Worm (Caenorhabditis elegans) whole organism, young adult: Measurements from ENCODE around the gene F18A11.5.
"Not testable (repeated sequence)": the region's sequence is repeated elsewhere in the genome, so short reads cannot be mapped to it uniquely, and the experiment has no call there.

ENCODE experiments used
- B0035.1 ChIP-seq: sonication (generic microtip); optimal IDR thresholded peaks from 2 replicates; lab custom pipeline; 2016; ENCODE audit warnings: missing genetic modification characterization, mild to moderate bottlenecking, missing compliant biosample characterization, missing genotype, missing genetic modification reagents
- C06A6.2 ChIP-seq: fragments of 200-800 bp; sonication (Bioruptor generic); conservative IDR thresholded peaks from 2 replicates; pipeline ENCODE4 v1.3.6; 2022; ENCODE audit warnings: missing genetic modification characterization, missing compliant biosample characterization
- F39B2.1 ChIP-seq: fragments of 200-800 bp; sonication (Bioruptor generic); IDR thresholded peaks from 2 replicates; pipeline ENCODE4 v1.3.6; 2022; ENCODE audit warnings: missing genetic modification reagents, missing genetic modification characterization, missing compliant biosample characterization
- F52B5.7 ChIP-seq: sonication (generic microtip); optimal IDR thresholded peaks from 2 replicates; lab custom pipeline; 2016; ENCODE audit warnings: mild to moderate bottlenecking, missing genetic modification characterization, missing compliant biosample characterization
- K12H6.12 ChIP-seq: fragments of 200-800 bp; sonication (Bioruptor generic); optimal IDR thresholded peaks from 2 replicates; lab custom pipeline; 2018; ENCODE audit warnings: mild to moderate bottlenecking, missing genetic modification characterization, missing compliant biosample characterization
- Y56A3A.18 ChIP-seq: fragments of 200-800 bp; sonication (Bioruptor generic); IDR thresholded peaks from 2 replicates; pipeline ENCODE4 v1.3.6; 2022; ENCODE audit warnings: missing genetic modification reagents, missing genetic modification characterization, missing compliant biosample characterization
- Y95B8A.8 ChIP-seq: fragments of 200-800 bp; sonication (Bioruptor generic); IDR thresholded peaks from 2 replicates; pipeline ENCODE4 v1.3.6; 2022; ENCODE audit warnings: missing genetic modification reagents, missing genetic modification characterization, missing compliant biosample characterization
- atf-7 ChIP-seq: sonication (generic microtip); optimal IDR thresholded peaks from 2 replicates; lab custom pipeline; 2017; ENCODE audit warnings: mild to moderate bottlenecking, missing genetic modification characterization, missing compliant biosample characterization
- cebp-2 ChIP-seq: fragments of 200-800 bp; sonication (Bioruptor generic); IDR thresholded peaks from 2 replicates; pipeline ENCODE4 v1.3.6; 2022; ENCODE audit warnings: missing genetic modification characterization, missing compliant biosample characterization
- ceh-100 ChIP-seq: fragments of 200-800 bp; sonication (Bioruptor generic); IDR thresholded peaks from 2 replicates; pipeline ENCODE4 v1.3.6; 2022; ENCODE audit warnings: missing genetic modification reagents, missing genetic modification characterization, missing compliant biosample characterization
- dox-1 ChIP-seq: fragments of 200-800 bp; sonication (Bioruptor generic); IDR thresholded peaks from 2 replicates; pipeline ENCODE4 v1.3.6; 2022; ENCODE audit warnings: missing genetic modification reagents, missing genetic modification characterization, missing compliant biosample characterization
- egrh-3 ChIP-seq: fragments of 200-800 bp; sonication (Bioruptor generic); IDR thresholded peaks from 2 replicates; pipeline ENCODE4 v1.3.6; 2022; ENCODE audit warnings: missing genetic modification reagents, missing genetic modification characterization, missing compliant biosample characterization
- ekl-4 ChIP-seq: fragments of 200-800 bp; sonication (Bioruptor generic); IDR thresholded peaks from 2 replicates; pipeline ENCODE4 v1.3.6; 2022; ENCODE audit warnings: missing genetic modification reagents, missing genetic modification characterization, missing compliant biosample characterization
- gei-17 ChIP-seq: fragments of 200-800 bp; sonication (Bioruptor generic); optimal IDR thresholded peaks from 2 replicates; lab custom pipeline; 2018; ENCODE audit warnings: mild to moderate bottlenecking, missing genetic modification characterization, missing compliant biosample characterization
- hmg-20 ChIP-seq: fragments of 200-800 bp; sonication (Bioruptor generic); IDR thresholded peaks from 2 replicates; pipeline ENCODE4 v1.3.6; 2022; ENCODE audit warnings: missing genetic modification reagents, missing genetic modification characterization, missing compliant biosample characterization
- let-526 ChIP-seq: fragments of 200-800 bp; sonication (Bioruptor generic); IDR thresholded peaks from 2 replicates; pipeline ENCODE4 v1.3.6; 2022; ENCODE audit warnings: missing genetic modification reagents, missing genetic modification characterization, missing compliant biosample characterization
- lin-40 ChIP-seq: sonication (generic microtip); optimal IDR thresholded peaks from 2 replicates; lab custom pipeline; 2016; ENCODE audit warnings: missing genetic modification characterization, mild to moderate bottlenecking, missing compliant biosample characterization, missing genotype, missing genetic modification reagents
- madf-10 ChIP-seq: sonication (generic microtip); optimal IDR thresholded peaks from 2 replicates; lab custom pipeline; 2016; ENCODE audit warnings: mild to moderate bottlenecking, missing genetic modification characterization, missing compliant biosample characterization
- madf-3 ChIP-seq: fragments of 200-800 bp; sonication (Bioruptor generic); IDR thresholded peaks from 2 replicates; pipeline ENCODE4 v1.3.6; 2022; ENCODE audit warnings: missing genetic modification reagents, missing genetic modification characterization, missing compliant biosample characterization
- madf-6 ChIP-seq: fragments of 200-800 bp; sonication (Bioruptor generic); IDR thresholded peaks from 2 replicates; pipeline ENCODE4 v1.3.6; 2022; ENCODE audit warnings: missing genetic modification reagents, missing genetic modification characterization, missing compliant biosample characterization
- mcd-1 ChIP-seq: fragments of 200-800 bp; sonication (Bioruptor generic); IDR thresholded peaks from 2 replicates; pipeline ENCODE4 v1.3.6; 2022; ENCODE audit warnings: missing genetic modification reagents, missing genetic modification characterization, missing compliant biosample characterization
- mel-28 ChIP-seq: sonication (generic microtip); optimal IDR thresholded peaks from 2 replicates; lab custom pipeline; 2016; ENCODE audit warnings: borderline replicate concordance, mild to moderate bottlenecking, missing genetic modification characterization, missing compliant biosample characterization
- nfya-2 ChIP-seq: fragments of 200-800 bp; sonication (Bioruptor generic); IDR thresholded peaks from 2 replicates; pipeline ENCODE4 v1.3.6; 2022; ENCODE audit warnings: missing genetic modification reagents, missing genetic modification characterization, missing compliant biosample characterization
- nfyb-1 ChIP-seq: fragments of 200-800 bp; sonication (Bioruptor generic); IDR thresholded peaks from 2 replicates; pipeline ENCODE4 v1.3.6; 2022; ENCODE audit warnings: missing genetic modification reagents, missing genetic modification characterization, missing compliant biosample characterization
- nhr-179 ChIP-seq: sonication (generic microtip); optimal IDR thresholded peaks from 2 replicates; lab custom pipeline; 2016; ENCODE audit warnings: mild to moderate bottlenecking, missing genetic modification characterization, missing compliant biosample characterization
- nhr-80 ChIP-seq: sonication (generic microtip); optimal IDR thresholded peaks from 2 replicates; lab custom pipeline; 2016; ENCODE audit warnings: missing genetic modification characterization, missing compliant biosample characterization
- rcor-1 ChIP-seq: fragments of 200-800 bp; sonication (Bioruptor generic); IDR thresholded peaks from 2 replicates; pipeline ENCODE4 v1.3.6; 2022; ENCODE audit warnings: missing genetic modification reagents, missing genetic modification characterization, missing compliant biosample characterization
- rpc-1 ChIP-seq, 2 experiments: fragments of 150-350 bp in 1 of 2; sonication (generic microtip) in 1 of 2; optimal IDR thresholded peaks; 2 replicates each; lab custom pipeline; 2014 to 2018; ENCODE audit warnings: missing biosample characterization in 1 of 2, missing genetic modification characterization in 1 of 2, missing genetic modification reagents in 1 of 2, missing genotype in 1 of 2
- snpc-4 ChIP-seq, 5 experiments: fragments of 150-350 bp in 1 of 5; sonication (generic microtip) in 4 of 5; optimal IDR thresholded peaks; 2 replicates each; lab custom pipeline; 2014 to 2018; ENCODE audit warnings: missing genetic modification characterization in 5 of 5, missing biosample characterization in 3 of 5, antibody characterized with exemption in 2 of 5, mild to moderate bottlenecking in 2 of 5, missing compliant biosample characterization in 2 of 5, missing genotype in 2 of 5, moderate library complexity in 2 of 5, missing genetic modification reagents in 1 of 5
- tbp1 ChIP-seq: fragments of 200-800 bp; sonication (Bioruptor generic); optimal IDR thresholded peaks from 2 replicates; lab custom pipeline; 2018; ENCODE audit warnings: mild to moderate bottlenecking, missing genetic modification characterization, missing compliant biosample characterization
- unc-62 ChIP-seq: fragments of 150-350 bp; optimal IDR thresholded peaks from 2 replicates; lab custom pipeline; 2014; ENCODE audit warnings: missing biosample characterization, missing genetic modification reagents, missing genetic modification characterization
- xnd-1 ChIP-seq: sonication (generic microtip); optimal IDR thresholded peaks from 2 replicates; lab custom pipeline; 2016; ENCODE audit warnings: missing genotype, missing genetic modification reagents, missing genetic modification characterization, missing compliant biosample characterization
- ztf-18 ChIP-seq: sonication (generic microtip); optimal IDR thresholded peaks from 2 replicates; lab custom pipeline; 2016; ENCODE audit warnings: missing genotype, mild to moderate bottlenecking, missing genetic modification characterization, missing compliant biosample characterization
- ztf-22 ChIP-seq: fragments of 200-800 bp; sonication (Bioruptor generic); optimal IDR thresholded peaks from 2 replicates; lab custom pipeline; 2018; ENCODE audit warnings: mild to moderate bottlenecking, missing genetic modification characterization, moderate library complexity, missing compliant biosample characterization
- ztf-26 ChIP-seq: sonication (generic microtip); optimal IDR thresholded peaks from 2 replicates; lab custom pipeline; 2017; ENCODE audit warnings: missing genetic modification characterization, missing compliant biosample characterization
- ztf-3 ChIP-seq: fragments of 200-800 bp; sonication (Bioruptor generic); optimal IDR thresholded peaks from 2 replicates; lab custom pipeline; 2018; ENCODE audit warnings: mild to moderate bottlenecking, missing genetic modification characterization, missing compliant biosample characterization
- ztf-6 ChIP-seq: fragments of 200-800 bp; sonication (Bioruptor generic); IDR thresholded peaks from 2 replicates; pipeline ENCODE4 v1.3.6; 2022; ENCODE audit warnings: missing genetic modification reagents, missing genetic modification characterization, missing compliant biosample characterization

Gene F18A11.5

DNA sequence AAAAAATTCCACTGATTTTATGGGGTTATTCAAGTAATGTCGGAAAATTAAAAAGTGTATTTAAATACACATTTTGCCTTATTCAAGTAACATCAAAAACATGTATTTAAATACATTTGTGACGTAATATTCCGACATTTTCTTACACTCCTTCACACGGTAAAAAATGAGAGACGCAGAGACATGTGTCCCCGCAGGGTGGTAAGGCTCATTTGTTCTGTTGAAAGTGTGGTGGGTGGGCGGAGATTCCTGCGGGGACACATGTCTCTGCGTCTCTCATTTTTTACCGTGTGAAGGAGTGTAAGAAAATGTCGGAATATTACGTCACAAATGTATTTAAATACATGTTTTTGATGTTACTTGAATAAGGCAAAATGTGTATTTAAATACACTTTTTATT, 2.3 kb upstream of the F18A11.5 start (continued):
- TF ChIP-seq F39B2.1 (GFP tag; lab: Robert Waterston, UW), result peak; percentile 100
- peak; percentile 81 for TF ChIP-seq hmg-20 (GFP tag; lab: Robert Waterston, UW)
- peak; percentile 11 for TF ChIP-seq gei-17 (GFP tag; lab: Kevin White, UChicago)
- TF ChIP-seq mcd-1 (GFP tag; lab: Robert Waterston, UW), result peak; percentile 89
- peak; percentile 64 for TF ChIP-seq tbp1
- TF ChIP-seq nfyb-1 (GFP tag; lab: Robert Waterston, UW), result peak; percentile 94
- TF ChIP-seq snpc-4 (GFP tag; optimal IDR thresholded peaks at IDR 0.05; lab: Kevin White, UChicago), result not testable (repeated sequence)
- TF ChIP-seq snpc-4 (tag; optimal IDR thresholded peaks at IDR 0.05; lab: Kevin White, UChicago), result peak in 2 of 4 experiments; percentile 42 to 58
- peak; percentile 91 for TF ChIP-seq rcor-1 (GFP tag; lab: Robert Waterston, UW)
- peak; percentile 63; the same call in 1 of the 2 replicates for TF ChIP-seq ztf-6
- TF ChIP-seq C06A6.2 (GFP tag; lab: Robert Waterston, UW), result peak; percentile 92
- peak; percentile 91 for TF ChIP-seq let-526
- peak; percentile 86 for TF ChIP-seq ekl-4 (GFP tag; lab: Robert Waterston, UW)
- peak; percentile 39 for TF ChIP-seq nhr-80 (tag; lab: Kevin White, UChicago)
- TF ChIP-seq Y95B8A.8 (GFP tag; lab: Robert Waterston, UW), result 0 out of 2 replicates have a peak, but pooled peaks have one; percentile 55
- TF ChIP-seq Y56A3A.18 (GFP tag; lab: Robert Waterston, UW), result peak; percentile 96
- peak; percentile 60 for TF ChIP-seq madf-6

DNA sequence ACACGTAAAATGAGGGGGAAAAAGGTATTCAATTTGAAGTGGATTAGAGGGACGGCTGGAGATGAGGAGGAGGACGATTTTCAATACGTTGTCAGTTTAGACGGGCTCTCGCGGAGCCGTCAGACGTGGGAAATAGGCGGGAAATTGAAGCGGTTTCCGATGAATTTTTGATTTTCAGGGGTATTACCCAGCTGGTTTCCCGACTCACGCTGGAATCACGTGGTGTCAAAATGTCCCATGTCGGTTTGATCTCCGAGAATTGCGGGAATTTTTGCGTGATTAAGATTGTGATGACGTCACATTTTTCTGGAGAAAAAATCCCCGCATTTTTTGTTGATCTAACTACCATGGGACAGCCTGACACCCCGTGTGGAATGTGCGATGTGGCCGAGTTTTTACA, 1.4 kb downstream of the F18A11.5 start:
- no peak for TF ChIP-seq madf-3 (GFP tag; lab: Robert Waterston, UW)
- peak; percentile 21 for TF ChIP-seq atf-7 (tag; lab: Kevin White, UChicago)

DNA sequence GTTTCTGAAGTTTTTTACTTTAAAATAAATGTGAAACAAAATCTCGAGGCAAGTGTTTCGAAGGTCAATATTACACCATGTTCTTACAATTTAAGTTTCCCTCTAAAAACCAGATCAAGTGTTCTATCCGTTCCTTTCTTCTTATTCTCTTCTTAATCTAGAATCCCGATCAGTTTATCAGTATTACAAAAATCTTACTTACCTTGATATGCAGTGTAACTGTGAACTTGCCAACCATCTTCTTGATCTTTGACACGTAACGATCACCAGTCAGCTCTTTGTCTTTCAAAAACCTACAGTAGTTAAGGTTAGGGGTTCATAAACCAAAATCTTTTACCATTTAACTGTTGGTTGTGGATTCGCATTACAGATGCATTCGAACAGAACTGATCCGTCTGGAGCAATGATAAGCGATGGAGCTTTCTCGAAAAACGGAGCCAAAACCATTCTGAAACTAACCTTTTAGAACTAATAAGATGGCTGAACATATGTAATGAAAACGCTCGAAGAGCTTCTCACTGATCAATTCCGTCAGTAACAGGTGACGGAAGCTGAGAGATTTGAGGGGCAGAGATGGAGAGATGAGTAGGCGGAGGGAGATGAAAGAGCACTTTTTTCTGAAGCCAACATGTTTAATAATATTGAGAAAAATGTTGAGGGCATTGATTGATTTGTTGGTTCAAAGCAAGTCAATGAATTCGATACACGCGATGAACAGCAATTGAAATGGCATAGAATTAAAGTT, 6.2 kb downstream of the F18A11.5 start, which contains the start of gene oig-2:
Gene oig-2, minus strand, starts transcription at position 448 of the 745 bp plus-strand sequence.
- TF ChIP-seq ceh-100 (GFP tag; lab: Robert Waterston, UW), result no peak
- TF ChIP-seq B0035.1 (tag; lab: Kevin White, UChicago), result no peak
- no peak for TF ChIP-seq Y56A3A.18 (GFP tag; lab: Robert Waterston, UW)
- TF ChIP-seq cebp-2 (GFP tag; lab: Robert Waterston, UW), result no peak
- TF ChIP-seq unc-62 (GFP tag; lab: Kevin White, UChicago), result no peak
- no peak for TF ChIP-seq rpc-1 (optimal IDR thresholded peaks at IDR 0.05; lab: Kevin White, UChicago)
- TF ChIP-seq rpc-1 (tag; optimal IDR thresholded peaks at IDR 0.05; lab: Kevin White, UChicago), result no peak
- TF ChIP-seq mel-28 (tag; lab: Kevin White, UChicago), result no peak
- TF ChIP-seq nhr-179 (tag; lab: Kevin White, UChicago), result no peak
- no peak for TF ChIP-seq xnd-1 (tag; lab: Kevin White, UChicago)
- no peak for TF ChIP-seq F52B5.7 (tag; lab: Kevin White, UChicago)

DNA sequence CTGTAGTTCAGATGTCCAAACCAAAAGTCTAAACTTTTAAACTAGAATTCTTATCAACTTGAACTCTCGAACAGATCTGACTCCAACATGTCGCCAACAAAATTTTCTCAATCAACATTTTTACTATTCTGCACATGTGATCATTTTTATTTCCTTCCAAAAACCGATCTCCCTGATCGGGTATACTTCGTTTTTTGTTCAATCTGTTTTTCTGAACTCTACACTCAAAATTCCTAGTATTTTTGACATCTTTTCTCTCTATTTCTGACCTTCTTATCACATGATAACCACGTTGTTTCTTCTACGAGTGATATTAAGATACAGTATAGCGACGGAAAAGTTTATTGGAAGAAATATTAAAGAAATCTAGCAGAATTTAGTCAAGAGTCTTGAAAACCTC, 7.8 kb downstream of the F18A11.5 start:
- TF ChIP-seq nfya-2 (no peak), dox-1 (GFP tag; lab: Robert Waterston, UW) (no peak), ztf-3 (GFP tag; lab: Kevin White, UChicago) (no peak), egrh-3 (GFP tag; lab: Robert Waterston, UW) (no peak), lin-40 (tag; lab: Kevin White, UChicago) (peak; percentile 0), unc-62 (GFP tag; lab: Kevin White, UChicago) (no peak), ztf-18 (no peak), K12H6.12 (tag; lab: Kevin White, UChicago) (no peak), nhr-80 (tag; lab: Kevin White, UChicago) (peak; percentile 54), let-526 (no peak), ztf-22 (peak; percentile 37), madf-10 (tag; lab: Kevin White, UChicago) (no peak), xnd-1 (tag; lab: Kevin White, UChicago) (no peak), ztf-26 (tag; lab: Kevin White, UChicago) (peak; percentile 35)
